Worm (Caenorhabditis elegans): ENCODE data around the gene duxl-1.

The duxl-1 gene

DNA sequence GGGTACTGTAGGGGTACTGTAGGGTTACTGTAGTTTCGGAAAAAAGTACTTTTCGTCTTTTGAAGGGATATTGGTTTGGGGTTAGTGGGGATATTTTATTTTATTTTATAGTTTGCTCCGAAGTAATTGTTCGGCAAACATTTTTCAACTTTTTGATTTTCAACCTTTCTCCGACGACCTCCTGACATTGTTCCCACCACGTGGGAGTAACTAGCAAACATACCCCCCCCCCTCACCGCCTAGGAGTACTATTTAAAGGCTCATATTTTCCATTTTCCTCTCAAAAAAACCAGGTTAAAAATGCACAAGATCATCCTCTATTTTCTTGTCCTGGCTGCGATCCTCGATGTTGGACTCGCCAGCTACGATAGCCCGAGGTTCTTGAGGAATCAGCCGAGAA is 2.5 kb downstream of the duxl-1 start, which contains the start of gene srlf-29:
srlf-29 (plus strand) TSS at position 301 of the 400 bp plus-strand sequence.
- no peak for TF ChIP-seq nhr-11 (tag; optimal IDR thresholded peaks at IDR 0.05)
- TF ChIP-seq nhr-77 (tag; optimal IDR thresholded peaks at IDR 0.05): no peak
- TF ChIP-seq nhr-12 (tag; optimal IDR thresholded peaks at IDR 0.05): no peak
- no peak for TF ChIP-seq skn-1 (tag; optimal IDR thresholded peaks at IDR 0.05)
- no peak for TF ChIP-seq Y55F3AM.14 (GFP tag; optimal IDR thresholded peaks at IDR 0.05)
- no peak for TF ChIP-seq ZK546.5 (tag; optimal IDR thresholded peaks at IDR 0.05)
- TF ChIP-seq ztf-11 (tag; optimal IDR thresholded peaks at IDR 0.05): no peak
- TF ChIP-seq nhr-237 (tag; optimal IDR thresholded peaks at IDR 0.05): no peak
- no peak for TF ChIP-seq alr-1 (tag; optimal IDR thresholded peaks at IDR 0.05)
- TF ChIP-seq fos-1 (tag; optimal IDR thresholded peaks at IDR 0.05): no peak

DNA sequence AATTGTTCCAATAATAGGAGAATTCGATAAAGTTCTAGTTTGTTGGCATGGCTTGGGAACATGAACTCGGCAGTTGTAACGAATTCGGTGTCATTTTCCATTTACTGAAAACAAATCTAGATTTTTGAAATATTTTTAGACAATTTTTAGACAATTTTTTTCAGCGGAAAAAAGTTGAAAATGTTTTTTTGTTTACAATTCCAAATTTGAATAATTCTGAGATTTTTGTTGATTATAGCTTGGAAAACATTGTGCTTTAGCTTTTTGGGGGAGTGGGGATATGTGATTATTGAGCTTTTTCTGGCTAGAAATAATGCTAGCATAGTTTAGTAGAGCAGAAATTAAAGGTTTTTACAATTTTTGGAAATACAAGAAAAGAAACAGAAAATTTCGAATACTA is 5.4 kb downstream of the duxl-1 start, which contains the start of gene srw-97:
srw-97 (minus strand) TSS at position 101 of the 400 bp plus-strand sequence.
- TF ChIP-seq nhr-6 (tag; optimal IDR thresholded peaks at IDR 0.05): no peak

DNA sequence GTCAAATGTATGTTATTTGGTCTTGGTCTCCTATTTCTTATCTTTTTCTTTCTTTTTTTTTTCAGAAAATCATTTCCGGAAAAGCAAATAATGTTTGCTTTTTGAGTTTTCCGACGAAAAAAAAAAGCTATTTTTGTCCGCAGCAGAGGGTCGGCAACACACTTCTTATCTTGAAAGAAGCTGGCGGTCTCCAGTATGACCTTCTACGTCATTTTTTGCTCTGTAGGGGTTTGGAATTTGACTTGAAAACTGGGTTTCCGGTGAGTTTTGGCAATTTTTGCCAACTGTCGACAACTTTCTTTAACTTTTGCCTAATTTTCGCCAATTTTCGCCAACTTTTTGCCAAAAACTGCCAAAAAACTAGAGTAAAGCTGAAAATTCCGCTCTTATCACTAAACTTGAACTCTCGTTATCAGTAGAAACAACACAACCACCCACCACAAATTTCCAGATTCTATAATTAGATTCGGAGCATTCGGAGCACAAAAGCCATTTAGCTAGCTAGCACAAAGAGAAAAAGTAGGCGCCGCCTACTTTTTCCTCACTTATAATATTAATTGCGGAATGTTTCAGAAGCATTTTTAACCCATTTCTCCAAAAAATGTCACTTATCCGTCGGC is 6.9 kb downstream of the duxl-1 start, which contains the start of gene nhx-6:
nhx-6 (plus strand) TSS at position 570 of the 620 bp plus-strand sequence.
- TF ChIP-seq nhr-23 (tag; optimal IDR thresholded peaks at IDR 0.05) (peak; percentile 9), nhr-77 (tag; optimal IDR thresholded peaks at IDR 0.05) (no peak)

DNA sequence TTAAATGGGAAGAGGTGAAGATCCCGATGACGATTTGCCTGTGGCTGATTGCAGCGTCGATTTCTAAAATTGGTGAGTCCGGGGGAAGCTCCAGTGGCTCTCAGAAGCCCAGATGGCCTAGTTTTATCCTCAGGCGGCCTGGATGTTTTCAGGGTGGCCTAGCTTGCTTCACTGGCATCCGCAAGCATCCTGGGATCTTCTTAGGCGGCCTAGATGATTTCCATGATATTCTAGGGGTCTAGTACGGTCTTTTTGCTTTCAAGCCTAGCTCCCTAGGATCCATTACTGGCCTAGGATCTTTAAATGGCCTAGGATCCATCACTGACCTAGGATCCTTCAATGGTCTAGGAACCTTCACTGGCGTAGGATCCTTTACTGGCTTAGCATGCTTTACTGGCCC is 7.5 kb downstream of the duxl-1 start:
- TF ChIP-seq egl-27 (tag; optimal IDR thresholded peaks at IDR 0.05) (no peak), zag-1 (tag; optimal IDR thresholded peaks at IDR 0.05) (no peak), mbf-1 (tag; optimal IDR thresholded peaks at IDR 0.05) (no peak), unc-39 (tag; optimal IDR thresholded peaks at IDR 0.05) (no peak), peb-1 (tag; optimal IDR thresholded peaks at IDR 0.05) (no peak), fos-1 (tag; optimal IDR thresholded peaks at IDR 0.05) (no peak), lin-11 (tag; optimal IDR thresholded peaks at IDR 0.05) (no peak), ceh-82 (tag; optimal IDR thresholded peaks at IDR 0.05) (no peak), blmp-1 (tag; optimal IDR thresholded peaks at IDR 0.05; ENCODE audit: insufficient read depth) (no peak), nhr-11 (tag; optimal IDR thresholded peaks at IDR 0.05) (no peak), snpc-4 (tag; optimal IDR thresholded peaks at IDR 0.05) (no peak), R02D3.7 (tag; optimal IDR thresholded peaks at IDR 0.05) (no peak), ama-1 (optimal IDR thresholded peaks at IDR 0.05) (no peak), ztf-4 (tag; optimal IDR thresholded peaks at IDR 0.05) (no peak), lin-13 (GFP tag; optimal IDR thresholded peaks at IDR 0.05) (no peak), sma-9 (GFP tag; optimal IDR thresholded peaks at IDR 0.05) (no peak), sma-9 (tag; optimal IDR thresholded peaks at IDR 0.05) (no peak), nhr-10 (tag; optimal IDR thresholded peaks at IDR 0.05) (no peak)

DNA sequence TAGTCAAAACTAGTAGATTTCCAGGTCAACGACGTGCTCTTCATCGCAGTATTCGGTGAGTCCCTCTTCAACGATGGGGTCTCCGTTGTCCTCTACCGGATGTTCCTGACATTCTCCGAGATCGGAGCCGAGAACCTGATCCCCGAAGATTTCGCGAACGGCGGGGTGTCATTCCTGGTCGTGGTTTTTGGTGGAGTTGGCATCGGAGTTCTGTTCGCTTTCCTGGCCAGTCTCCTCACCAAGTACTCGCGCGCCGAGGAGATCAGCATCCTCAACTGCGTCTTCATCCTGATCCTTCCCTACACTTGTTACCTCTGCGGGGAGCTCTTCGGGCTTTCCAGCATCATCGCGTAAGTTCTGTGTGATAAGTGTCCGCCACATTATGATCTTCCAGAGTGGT is 9.2 kb downstream of the duxl-1 start:
- TF ChIP-seq nhr-12 (tag; optimal IDR thresholded peaks at IDR 0.05): no peak
- TF ChIP-seq nhr-77 (tag; optimal IDR thresholded peaks at IDR 0.05): no peak
- no peak for TF ChIP-seq crh-2 (tag; optimal IDR thresholded peaks at IDR 0.05)
- no peak for TF ChIP-seq peb-1 (tag; optimal IDR thresholded peaks at IDR 0.05)
- TF ChIP-seq ztf-1 (GFP tag; conservative IDR thresholded peaks at IDR 0.05): no peak
- TF ChIP-seq fos-1 (tag; optimal IDR thresholded peaks at IDR 0.05): no peak
- no peak for TF ChIP-seq mab-5 (tag; optimal IDR thresholded peaks at IDR 0.05)

DNA sequence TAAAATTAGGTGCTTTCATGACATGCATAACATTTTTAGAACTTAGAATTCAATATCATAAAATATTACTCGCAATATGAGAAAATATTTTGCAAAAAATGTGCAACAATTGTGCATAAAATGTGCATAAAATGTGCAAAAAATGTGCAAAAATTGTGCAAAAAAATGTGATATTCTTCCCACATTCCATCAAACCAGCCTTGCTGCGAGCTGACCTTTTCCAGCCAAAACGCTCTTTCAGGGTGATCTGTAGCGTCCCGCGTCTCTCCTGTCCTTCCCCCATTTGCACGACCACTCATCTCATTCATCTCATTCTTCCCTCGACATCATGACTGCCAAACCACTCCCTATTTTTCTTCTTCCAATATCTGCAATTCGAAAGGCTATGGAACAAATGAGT is 12.6 kb downstream of the duxl-1 start, which contains the start of gene fbxb-17:
fbxb-17 (plus strand) TSS at position 301 of the 400 bp plus-strand sequence.
- TF ChIP-seq elt-1 (tag; optimal IDR thresholded peaks at IDR 0.05) (no peak), nhr-23 (tag; optimal IDR thresholded peaks at IDR 0.05) (peak; percentile 1), zag-1 (tag; optimal IDR thresholded peaks at IDR 0.05) (no peak), mdl-1 (tag; optimal IDR thresholded peaks at IDR 0.05) (no peak), unc-39 (tag; optimal IDR thresholded peaks at IDR 0.05) (no peak), crh-2 (tag; optimal IDR thresholded peaks at IDR 0.05) (no peak)

All from whole organism, L2 larva.